Fruit fly (Drosophila melanogaster) whole organism, adult: ENCODE measurements around the gene CG32219.

ENCODE experiments used
- CG11617 ChIP-seq: fragments of 200-800 bp; sonication (Bioruptor generic); optimal IDR thresholded peaks from 2 replicates; lab custom pipeline; 2017; ENCODE audit warnings: mild to moderate bottlenecking, missing biosample characterization, missing genetic modification reagents, missing genetic modification characterization
- CG12768 ChIP-seq: fragments of 200-800 bp; sonication (Bioruptor generic); optimal IDR thresholded peaks from 2 replicates; lab custom pipeline; 2017; ENCODE audit warnings: missing biosample characterization, missing genetic modification characterization, mild to moderate bottlenecking, moderate library complexity, missing genetic modification reagents
- CG14711 ChIP-seq: fragments of 200-800 bp; sonication (Bioruptor generic); optimal IDR thresholded peaks from 2 replicates; lab custom pipeline; 2018; ENCODE audit warnings: missing biosample characterization, mild to moderate bottlenecking, missing genetic modification characterization, moderate library complexity
- CG1620 ChIP-seq: fragments of 200-800 bp; sonication (Bioruptor generic); optimal IDR thresholded peaks from 2 replicates; lab custom pipeline; 2016; ENCODE audit warnings: missing biosample characterization, missing genetic modification characterization
- CG33017 ChIP-seq: fragments of 200-800 bp; sonication (Bioruptor generic); optimal IDR thresholded peaks from 2 replicates; lab custom pipeline; 2018; ENCODE audit warnings: missing biosample characterization, mild to moderate bottlenecking, missing genetic modification characterization, moderate library complexity
- CG5204 ChIP-seq: fragments of 200-800 bp; sonication (Bioruptor generic); optimal IDR thresholded peaks from 2 replicates; lab custom pipeline; 2016; ENCODE audit warnings: missing biosample characterization, missing genetic modification characterization
- CG7045 ChIP-seq: fragments of 200-800 bp; sonication (Bioruptor generic); optimal IDR thresholded peaks from 2 replicates; lab custom pipeline; 2017; ENCODE audit warnings: missing biosample characterization, mild to moderate bottlenecking, missing genetic modification characterization
- CG7101 ChIP-seq: fragments of 200-800 bp; sonication (Bioruptor generic); optimal IDR thresholded peaks from 2 replicates; lab custom pipeline; 2018; ENCODE audit warnings: missing biosample characterization, mild to moderate bottlenecking, missing genetic modification characterization, moderate library complexity
- Clk ChIP-seq: fragments of 200-800 bp; sonication (Bioruptor generic); optimal IDR thresholded peaks from 2 replicates; lab custom pipeline; 2017; ENCODE audit warnings: missing biosample characterization, missing genetic modification characterization
- Crg-1 ChIP-seq: fragments of 200-800 bp; sonication (Bioruptor generic); optimal IDR thresholded peaks from 2 replicates; lab custom pipeline; 2016; ENCODE audit warnings: missing biosample characterization, missing genetic modification characterization
- Hr96 ChIP-seq: fragments of 200-800 bp; sonication (Bioruptor generic); optimal IDR thresholded peaks from 2 replicates; lab custom pipeline; 2016; ENCODE audit warnings: missing biosample characterization, missing genetic modification characterization
- Mnt ChIP-seq: fragments of 200-800 bp; sonication (Bioruptor generic); optimal IDR thresholded peaks from 2 replicates; lab custom pipeline; 2016; ENCODE audit warnings: missing biosample characterization, mild to moderate bottlenecking, missing genetic modification characterization
- bab1 ChIP-seq: fragments of 200-800 bp; sonication (Bioruptor generic); optimal IDR thresholded peaks from 3 replicates; lab custom pipeline; 2019; ENCODE audit warnings: missing biosample characterization, mild to moderate bottlenecking, missing genetic modification characterization, moderate library complexity
- cic ChIP-seq: fragments of 200-800 bp; sonication (Bioruptor generic); optimal IDR thresholded peaks from 2 replicates; lab custom pipeline; 2017; ENCODE audit warnings: missing biosample characterization, mild to moderate bottlenecking, missing genetic modification characterization, moderate library complexity
- cnc ChIP-seq, 2 experiments: fragments of >200 bp; optimal IDR thresholded peaks; 2 replicates each; lab custom pipeline; 2017
- kay ChIP-seq: fragments of 200-800 bp; sonication (Bioruptor generic); peaks from one replicate; lab custom pipeline; 2016; ENCODE audit warnings: missing biosample characterization, missing genetic modification characterization, borderline replicate concordance
- ovo ChIP-seq: fragments of 200-800 bp; sonication (Bioruptor generic); optimal IDR thresholded peaks from 2 replicates; lab custom pipeline; 2016; ENCODE audit warnings: missing biosample characterization, missing genetic modification characterization
- pad ChIP-seq: fragments of 200-800 bp; sonication (Bioruptor generic); optimal IDR thresholded peaks from 3 replicates; lab custom pipeline; 2017; ENCODE audit warnings: missing biosample characterization, missing genetic modification characterization, mild to moderate bottlenecking, moderate library complexity, missing genetic modification reagents
- tj ChIP-seq: fragments of 200-800 bp; sonication (Bioruptor generic); optimal IDR thresholded peaks from 3 replicates; lab custom pipeline; 2017; ENCODE audit warnings: missing biosample characterization, mild to moderate bottlenecking, missing genetic modification characterization, moderate library complexity
- toe ChIP-seq: fragments of 200-800 bp; sonication (Bioruptor generic); optimal IDR thresholded peaks from 2 replicates; lab custom pipeline; 2016; ENCODE audit warnings: missing biosample characterization, missing genetic modification characterization

Gene CG32219

DNA sequence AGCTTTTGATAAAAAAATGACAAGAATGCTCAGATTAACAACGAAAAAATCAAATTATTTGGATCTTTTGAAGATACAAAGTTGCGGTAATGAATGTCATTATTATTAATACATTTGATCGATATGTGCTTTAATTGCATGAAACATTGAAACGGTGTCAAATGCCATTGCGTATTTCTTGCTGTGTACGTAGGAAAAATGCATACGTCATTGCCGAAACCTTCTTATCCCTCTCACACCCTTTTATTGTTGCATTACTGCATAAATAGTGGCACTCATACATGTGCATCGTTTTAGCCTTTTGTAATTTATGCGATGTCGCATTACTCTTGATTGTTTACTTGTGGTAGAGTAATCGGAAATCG, 43.2 kb downstream of the CG32219 start:
- TF ChIP-seq CG1620 (GFP tag; lab: Kevin White, UChicago) (no peak), cnc (optimal IDR thresholded peaks at IDR 0.05; lab: Kevin White, UChicago) (peak in 1 of 2 experiments; percentile 8), tj (peak; percentile 64), Mnt (GFP tag; lab: Kevin White, UChicago) (no peak)

DNA sequence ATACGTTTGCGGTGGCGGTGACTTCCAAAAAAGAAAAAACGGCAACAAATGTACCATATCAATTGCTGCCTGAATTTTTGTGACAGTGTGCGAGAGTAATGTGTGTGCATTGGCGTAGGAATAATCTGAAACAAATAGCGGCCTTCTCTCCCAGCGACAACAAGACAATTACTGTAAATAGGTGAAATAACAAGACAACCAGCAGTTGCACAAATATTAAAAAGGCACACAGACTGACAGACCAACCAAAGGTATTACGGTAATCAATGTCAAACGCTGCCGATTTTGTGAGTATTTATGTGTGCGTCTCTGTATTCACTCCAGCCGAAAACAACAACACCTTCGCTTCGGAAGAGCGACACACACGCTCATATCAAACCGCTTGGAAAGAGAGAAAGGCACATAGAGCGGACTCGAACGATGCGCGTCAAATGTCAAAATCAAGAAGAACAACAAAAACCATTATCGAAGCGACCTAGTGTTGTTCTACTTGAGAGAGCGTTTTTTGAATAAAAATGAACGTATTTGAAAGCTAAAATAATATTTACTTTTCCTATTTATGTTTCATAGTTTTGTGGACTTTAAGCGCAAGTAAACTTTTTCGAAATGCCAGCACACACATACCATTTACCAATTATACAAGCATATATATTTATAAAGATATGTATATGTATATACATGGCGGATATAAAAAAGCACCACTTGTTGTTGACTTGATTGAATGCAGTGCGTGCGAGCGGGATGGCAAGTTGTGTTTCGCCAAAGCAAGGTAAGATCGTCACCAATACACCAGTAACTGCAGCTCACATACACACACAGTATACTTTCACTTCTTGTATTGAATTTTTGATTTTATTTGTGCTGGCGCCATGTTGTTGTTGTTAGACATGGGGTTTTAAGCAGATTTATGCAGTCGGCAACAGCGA, 43.9 kb downstream of the CG32219 start:
- TF ChIP-seq Hr96 (GFP tag; lab: Kevin White, UChicago): no peak
- no peak for TF ChIP-seq CG1620 (GFP tag; lab: Kevin White, UChicago)
- peak; percentile 24 for TF ChIP-seq Mnt (GFP tag; lab: Kevin White, UChicago)
- peak; percentile 31 for TF ChIP-seq CG12768 (GFP tag; lab: Kevin White, UChicago)
- TF ChIP-seq kay (GFP tag; lab: Kevin White, UChicago): no peak
- TF ChIP-seq Crg-1 (GFP tag; lab: Kevin White, UChicago): peak; percentile 62
- no peak for TF ChIP-seq CG5204
- TF ChIP-seq CG33017 (tag; lab: Kevin White, UChicago): no peak
- peak; percentile 83 for TF ChIP-seq ovo
- TF ChIP-seq toe (GFP tag; lab: Kevin White, UChicago): no peak
- TF ChIP-seq CG14711 (tag; lab: Kevin White, UChicago): no peak
- TF ChIP-seq tj: no peak
- TF ChIP-seq CG11617 (GFP tag; lab: Kevin White, UChicago): no peak
- TF ChIP-seq cic (GFP tag; lab: Kevin White, UChicago): peak; percentile 86
- peak; percentile 7 for TF ChIP-seq CG7101
- TF ChIP-seq bab1 (GFP tag; lab: Kevin White, UChicago): no peak
- TF ChIP-seq CG7045 (GFP tag; lab: Kevin White, UChicago): no peak
- TF ChIP-seq cnc (optimal IDR thresholded peaks at IDR 0.05; lab: Kevin White, UChicago): no peak
- TF ChIP-seq pad: peak; percentile 86
- TF ChIP-seq Clk (GFP tag; lab: Kevin White, UChicago): peak; percentile 7

DNA sequence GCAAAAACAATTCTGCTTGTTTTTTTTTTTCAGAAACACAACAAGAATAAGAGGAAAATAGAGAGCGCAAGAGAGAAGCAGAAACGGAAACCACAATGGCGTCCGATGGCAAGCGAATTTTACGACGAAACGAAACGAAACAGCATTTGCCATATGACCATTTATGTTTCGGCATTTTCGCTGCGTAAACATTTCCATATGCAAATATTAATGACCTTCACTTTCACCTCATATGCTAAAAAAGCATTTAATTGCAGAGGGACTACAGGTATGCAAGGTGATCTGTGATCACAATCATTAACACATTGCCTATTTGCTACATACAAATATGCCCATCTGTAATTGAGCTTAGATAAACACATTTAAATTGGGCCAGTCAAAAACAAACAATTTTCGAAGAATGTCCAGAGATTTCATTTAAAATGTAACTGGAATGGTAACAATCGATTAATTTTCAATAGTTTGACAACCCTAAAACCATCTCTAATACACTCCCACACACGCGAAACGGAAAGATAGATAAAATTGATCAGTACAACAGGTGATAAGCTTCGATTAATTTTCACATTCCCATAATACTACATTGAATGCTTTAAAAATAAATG, 44.7 kb downstream of the CG32219 start:
- TF ChIP-seq CG7101 (no peak), Hr96 (GFP tag; lab: Kevin White, UChicago) (no peak), cic (GFP tag; lab: Kevin White, UChicago) (no peak), toe (GFP tag; lab: Kevin White, UChicago) (no peak), kay (GFP tag; lab: Kevin White, UChicago) (peak; percentile 92), Crg-1 (GFP tag; lab: Kevin White, UChicago) (no peak), CG14711 (tag; lab: Kevin White, UChicago) (peak; percentile 61), CG5204 (no peak), CG1620 (GFP tag; lab: Kevin White, UChicago) (no peak), tj (peak; percentile 91), CG7045 (GFP tag; lab: Kevin White, UChicago) (no peak)

DNA sequence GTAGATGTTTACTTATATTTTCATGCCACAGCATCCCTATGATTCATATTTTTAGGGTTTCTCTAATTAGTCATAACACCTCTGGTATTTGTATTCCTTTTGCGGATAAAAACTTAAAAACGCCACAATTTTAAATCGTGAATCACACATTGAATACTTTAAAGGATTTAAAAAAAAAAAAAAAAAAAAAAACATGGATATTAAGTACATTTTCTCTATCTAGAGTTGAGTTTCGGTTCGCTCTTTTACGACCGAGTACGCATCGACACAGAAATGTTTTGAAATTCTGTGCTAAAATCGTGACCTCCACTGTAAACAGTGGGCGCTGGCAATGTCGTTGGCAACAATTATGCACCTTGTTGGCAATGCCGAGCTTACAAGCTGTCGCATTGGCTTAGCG, 45.5 kb downstream of the CG32219 start:
- TF ChIP-seq kay (GFP tag; lab: Kevin White, UChicago) (peak; percentile 92), Hr96 (GFP tag; lab: Kevin White, UChicago) (peak; percentile 24), CG11617 (GFP tag; lab: Kevin White, UChicago) (peak; percentile 21), Crg-1 (GFP tag; lab: Kevin White, UChicago) (no peak)

DNA sequence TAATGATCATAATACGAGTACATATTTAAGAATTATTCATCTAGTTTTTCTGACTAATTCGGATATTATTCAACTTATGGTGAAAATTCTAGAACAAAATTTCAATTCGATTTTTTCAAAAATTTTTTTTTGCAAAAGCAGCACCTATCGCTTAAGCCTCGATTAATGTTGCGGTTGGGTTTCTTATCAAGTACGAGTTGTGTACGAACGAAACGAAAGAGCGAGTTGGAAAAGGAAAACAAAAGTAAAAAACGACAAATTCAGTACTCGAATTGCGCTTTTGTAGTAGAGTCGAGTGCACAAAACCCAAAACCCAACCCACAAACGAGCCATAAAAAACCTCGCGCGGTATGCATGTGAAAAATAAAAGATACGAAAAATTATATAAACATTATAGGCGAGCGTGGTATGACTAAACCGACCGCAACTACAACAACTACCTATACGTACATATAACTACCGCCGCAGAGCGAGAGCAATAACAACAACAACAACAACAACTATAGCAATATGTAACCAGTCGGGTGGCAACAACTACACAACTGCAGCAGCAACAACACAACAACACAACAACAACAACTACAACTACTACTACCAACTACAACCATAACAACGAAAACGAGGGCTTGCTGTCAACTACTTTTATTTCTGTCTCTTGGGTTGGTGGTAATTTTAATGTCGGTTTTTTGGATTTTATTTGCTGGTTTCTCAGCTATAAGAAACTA, 46.4 kb downstream of the CG32219 start:
- TF ChIP-seq Mnt (GFP tag; lab: Kevin White, UChicago) (no peak), ovo (no peak), CG5204 (no peak), CG1620 (GFP tag; lab: Kevin White, UChicago) (no peak), CG7101 (no peak), bab1 (GFP tag; lab: Kevin White, UChicago) (no peak), Hr96 (GFP tag; lab: Kevin White, UChicago) (no peak), cic (GFP tag; lab: Kevin White, UChicago) (peak; percentile 44), tj (peak; percentile 57), Crg-1 (GFP tag; lab: Kevin White, UChicago) (no peak), Clk (GFP tag; lab: Kevin White, UChicago) (no peak), pad (no peak), CG14711 (tag; lab: Kevin White, UChicago) (no peak), cnc (optimal IDR thresholded peaks at IDR 0.05; lab: Kevin White, UChicago) (no peak), CG11617 (GFP tag; lab: Kevin White, UChicago) (no peak), toe (GFP tag; lab: Kevin White, UChicago) (no peak), CG33017 (tag; lab: Kevin White, UChicago) (no peak), CG7045 (GFP tag; lab: Kevin White, UChicago) (no peak), CG12768 (GFP tag; lab: Kevin White, UChicago) (peak; percentile 49), kay (GFP tag; lab: Kevin White, UChicago) (peak; percentile 85)
